Worm (Caenorhabditis elegans): ENCODE data around the gene C29G2.6.

C29G2.6 gene

DNA sequence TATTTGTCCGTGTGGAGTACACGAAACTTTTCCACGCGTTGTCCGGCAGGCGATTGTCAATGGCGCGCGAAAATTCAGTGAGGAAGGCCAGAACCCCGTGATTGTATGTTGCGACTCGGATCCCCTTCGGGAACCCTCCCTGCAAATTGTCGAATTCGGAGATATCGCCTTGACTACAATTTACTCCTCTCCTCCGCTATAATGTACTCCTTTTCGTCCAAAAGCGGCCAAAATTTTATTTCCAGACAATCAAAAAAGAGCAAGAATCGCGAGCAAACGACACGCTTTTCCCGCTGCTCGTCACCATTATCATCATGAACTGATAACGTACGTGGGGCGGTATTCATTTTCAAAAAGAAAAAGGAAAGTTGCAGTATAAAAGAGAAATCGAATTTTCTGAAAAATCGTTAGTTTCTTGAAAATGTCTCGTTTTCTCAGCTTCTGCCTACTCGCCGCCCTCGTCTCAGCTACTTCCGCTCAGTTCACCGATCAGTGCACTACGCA, 6.5 kb upstream of the C29G2.6 start, which contains the start of gene irg-3:
Gene irg-3, plus strand, starts transcription at position 419 of the 504 bp plus-strand sequence.
- TF ChIP-seq sptf-1 (tag; optimal IDR thresholded peaks at IDR 0.05), result no peak

DNA sequence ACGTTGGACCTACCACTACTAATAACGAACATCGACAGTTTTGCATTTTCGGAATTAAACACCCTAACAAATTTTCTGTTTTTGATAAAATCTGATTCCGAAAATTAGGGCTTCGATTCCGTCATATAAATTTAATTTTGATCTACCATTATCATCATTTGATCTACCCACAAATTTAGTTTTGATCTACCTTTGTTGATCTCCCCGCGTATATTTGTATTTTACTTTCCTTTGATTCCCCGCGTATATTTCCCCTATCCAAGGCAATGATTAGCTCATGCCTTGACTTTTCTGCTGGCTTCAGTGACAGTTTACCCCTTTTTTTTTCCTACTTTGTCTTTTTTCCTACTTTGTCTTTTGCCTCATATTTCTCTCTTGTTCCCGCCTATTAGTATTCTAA, 4.1 kb upstream of the C29G2.6 start:
- no peak for TF ChIP-seq cnd-1 (tag; optimal IDR thresholded peaks at IDR 0.05)
- no peak for TF ChIP-seq nhr-2 (tag; optimal IDR thresholded peaks at IDR 0.05)
- TF ChIP-seq nhr-12 (tag; optimal IDR thresholded peaks at IDR 0.05), result no peak
- TF ChIP-seq snpc-4 (tag; optimal IDR thresholded peaks at IDR 0.05), result no peak

DNA sequence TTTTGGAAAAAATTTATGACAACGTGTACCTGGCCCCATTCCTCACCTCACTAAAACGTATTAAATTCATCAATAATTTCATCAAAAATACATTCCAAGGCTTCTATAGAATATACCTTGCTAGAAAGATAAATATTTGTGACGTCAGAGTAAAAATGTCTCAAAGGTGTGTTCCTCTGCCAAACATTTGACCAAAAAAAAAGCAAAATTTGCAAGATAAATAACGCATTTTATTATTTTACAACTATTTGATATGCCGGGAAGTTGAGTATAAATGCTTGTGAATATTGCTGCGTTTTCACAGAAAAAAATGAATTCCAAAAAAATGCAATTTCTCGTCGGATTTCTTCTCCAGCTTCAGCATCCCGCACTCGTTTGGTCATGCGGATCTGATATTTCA, 5.1 kb downstream of the C29G2.6 start, which contains the start of gene C29G2.3:
Gene C29G2.3, plus strand, starts transcription at position 301 of the 400 bp plus-strand sequence.
- TF ChIP-seq ceh-39 (tag; optimal IDR thresholded peaks at IDR 0.05) (no peak), drap-1 (GFP tag; optimal IDR thresholded peaks at IDR 0.05) (no peak), mls-2 (tag; optimal IDR thresholded peaks at IDR 0.05) (no peak), pha-4 (tag; optimal IDR thresholded peaks at IDR 0.05) (no peak)

DNA sequence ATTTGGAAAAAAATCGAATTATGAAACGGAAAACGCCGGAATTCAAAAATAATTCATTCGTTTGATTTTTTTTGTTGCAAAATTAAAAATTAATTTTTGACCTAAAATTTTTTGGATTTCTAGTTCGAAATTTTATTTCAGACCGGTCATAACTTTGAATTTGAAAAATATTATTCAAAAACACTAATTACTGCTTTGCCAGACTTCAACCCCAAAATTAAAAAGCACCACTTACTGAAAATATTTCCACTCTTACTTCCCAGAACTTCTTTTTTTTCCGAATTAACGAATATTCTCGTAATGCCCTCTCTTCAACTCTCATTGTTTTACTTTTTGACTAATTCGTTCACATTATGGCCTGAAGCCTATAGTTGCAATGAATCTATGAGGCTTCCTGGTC, 8.1 kb downstream of the C29G2.6 start, which contains the start of gene srt-4:
Gene srt-4, plus strand, starts transcription at position 301 of the 400 bp plus-strand sequence.
- TF ChIP-seq ces-1 (GFP tag; optimal IDR thresholded peaks at IDR 0.05), result no peak
- TF ChIP-seq nhr-12 (tag; optimal IDR thresholded peaks at IDR 0.05), result no peak
- no peak for TF ChIP-seq zip-8 (tag; optimal IDR thresholded peaks at IDR 0.05)
- no peak for TF ChIP-seq unc-120 (tag; optimal IDR thresholded peaks at IDR 0.05; ENCODE audit: poor library complexity, severe bottlenecking)
- no peak for TF ChIP-seq sem-2 (GFP tag; optimal IDR thresholded peaks at IDR 0.05)
- TF ChIP-seq lsy-2 (tag; optimal IDR thresholded peaks at IDR 0.05), result no peak
- no peak for TF ChIP-seq ceh-43 (GFP tag; optimal IDR thresholded peaks at IDR 0.05)
- TF ChIP-seq cnd-1 (tag; optimal IDR thresholded peaks at IDR 0.05), result no peak

DNA sequence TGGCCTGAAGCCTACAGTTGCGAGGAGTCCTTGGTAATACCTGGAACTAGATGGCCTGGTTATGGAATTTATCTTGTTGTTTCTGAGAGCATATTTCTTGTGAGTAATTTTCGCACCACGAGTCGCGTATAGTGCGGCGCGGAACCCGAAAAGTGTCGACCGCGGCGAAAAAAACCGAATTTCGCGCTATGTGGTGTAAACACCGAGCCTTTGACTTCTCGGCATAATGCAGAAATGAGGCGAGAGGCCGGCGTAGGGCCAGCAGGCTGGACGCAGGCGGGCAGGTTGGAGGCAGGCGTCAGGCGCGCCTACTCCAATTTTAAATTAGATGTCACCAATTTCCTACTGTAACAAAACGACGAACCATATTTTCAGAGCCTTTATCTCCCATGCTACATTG, 10.0 kb downstream of the C29G2.6 start:
- TF ChIP-seq tbx-8 (GFP tag; optimal IDR thresholded peaks at IDR 0.05) (no peak), zip-8 (tag; optimal IDR thresholded peaks at IDR 0.05) (no peak), nhr-2 (tag; optimal IDR thresholded peaks at IDR 0.05) (no peak), nhr-28 (tag; optimal IDR thresholded peaks at IDR 0.05) (no peak), unc-62 (GFP tag; optimal IDR thresholded peaks at IDR 0.05) (no peak), elt-3 (tag; optimal IDR thresholded peaks at IDR 0.05) (no peak), hlh-1 (tag; optimal IDR thresholded peaks at IDR 0.05) (no peak), ztf-11 (tag; optimal IDR thresholded peaks at IDR 0.05) (no peak), lin-13 (tag; optimal IDR thresholded peaks at IDR 0.05) (no peak), flh-1 (GFP tag; optimal IDR thresholded peaks at IDR 0.05) (no peak), elt-1 (tag; optimal IDR thresholded peaks at IDR 0.05; ENCODE audit: borderline replicate concordance, insufficient read depth) (no peak), ceh-83 (GFP tag; optimal IDR thresholded peaks at IDR 0.05) (no peak), cnd-1 (tag; optimal IDR thresholded peaks at IDR 0.05) (no peak)

DNA sequence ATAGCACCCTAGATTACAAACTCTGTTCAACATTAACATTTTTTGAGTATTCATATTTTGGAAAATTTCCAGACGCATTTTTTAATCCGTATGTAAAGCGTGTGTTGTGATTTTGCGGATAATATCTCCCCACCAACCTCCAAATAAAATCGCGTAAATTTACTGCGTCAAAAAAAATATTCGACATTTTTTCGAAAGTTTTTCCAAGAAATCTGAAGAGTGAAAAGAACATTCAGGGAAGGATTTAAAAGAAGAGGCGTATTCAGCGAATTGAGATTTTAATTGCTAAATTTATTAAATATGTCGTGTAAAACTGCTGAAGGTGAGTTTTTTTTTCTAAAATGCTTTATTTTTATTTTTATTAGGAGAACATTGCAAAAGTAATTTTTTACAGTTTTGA, 11.8 kb downstream of the C29G2.6 start, which contains the start of gene nhr-290:
Gene nhr-290, plus strand, starts transcription at position 301 of the 400 bp plus-strand sequence.
- TF ChIP-seq blmp-1 (tag; optimal IDR thresholded peaks at IDR 0.05) (no peak), mab-5 (tag; optimal IDR thresholded peaks at IDR 0.05) (no peak), sem-2 (GFP tag; optimal IDR thresholded peaks at IDR 0.05) (no peak)

DNA sequence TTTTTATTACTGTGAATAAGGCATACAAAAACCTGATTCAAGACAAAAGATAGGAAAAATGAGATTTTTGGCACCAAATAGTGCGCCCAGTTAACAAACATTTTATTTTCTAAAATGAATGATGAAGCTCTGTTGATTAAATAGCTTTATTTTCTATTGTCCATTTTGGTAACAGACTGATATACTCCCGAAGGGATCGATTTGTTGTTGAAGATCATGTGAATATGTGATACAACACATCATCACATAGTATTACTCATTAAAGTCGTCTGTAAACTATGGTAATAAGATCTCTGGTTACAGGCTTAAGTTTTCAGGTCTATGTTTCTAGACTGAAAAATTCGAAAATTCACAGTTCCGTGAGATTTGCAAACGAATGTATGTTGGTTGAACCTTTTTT, 12.6 kb downstream of the C29G2.6 start, which contains the start of gene srj-20:
Gene srj-20, minus strand, starts transcription at position 101 of the 400 bp plus-strand sequence.
- TF ChIP-seq pha-4 (tag; optimal IDR thresholded peaks at IDR 0.05), result no peak
- no peak for TF ChIP-seq unc-39 (tag; optimal IDR thresholded peaks at IDR 0.05)
- no peak for TF ChIP-seq mep-1 (tag; optimal IDR thresholded peaks at IDR 0.05)
